Worm (Caenorhabditis elegans) whole organism, midembryonic: ENCODE measurements around the gene Y102A5C.27.
"Not testable (repeated sequence)": the region's sequence is repeated elsewhere in the genome, so short reads cannot be mapped to it uniquely, and the experiment has no call there.

Experiments
- T22C8.4 ChIP-seq: fragments of 200-800 bp; sonication (Bioruptor generic); IDR thresholded peaks from 2 replicates; pipeline ENCODE4 v1.3.6; 2022; ENCODE audit warnings: missing genetic modification characterization, missing compliant biosample characterization
- cog-1 ChIP-seq: sonication (generic microtip); optimal IDR thresholded peaks from 2 replicates; lab custom pipeline; 2016; ENCODE audit warnings: missing genetic modification characterization, missing compliant biosample characterization
- flt-1 ChIP-seq: fragments of 200-800 bp; sonication (Bioruptor generic); IDR thresholded peaks from 2 replicates; pipeline ENCODE4 v1.3.6; 2022; ENCODE audit warnings: missing genetic modification characterization, missing compliant biosample characterization
- klf-2 ChIP-seq: fragments of 200-800 bp; sonication (Bioruptor generic); conservative IDR thresholded peaks from 2 replicates; pipeline ENCODE4 v1.3.6; 2022; ENCODE audit warnings: missing genetic modification reagents, missing genetic modification characterization, missing compliant biosample characterization
- med-1 ChIP-seq: sonication (generic microtip); optimal IDR thresholded peaks from 2 replicates; lab custom pipeline; 2017; ENCODE audit warnings: missing genetic modification characterization, mild to moderate bottlenecking, missing compliant biosample characterization, antibody characterized with exemption, missing genetic modification reagents; ENCODE audit not compliant: insufficient read depth
- ref-1 ChIP-seq: fragments of 200-800 bp; sonication (Bioruptor generic); conservative IDR thresholded peaks from 2 replicates; pipeline ENCODE4 v1.3.6; 2022; ENCODE audit warnings: missing genetic modification reagents, missing genetic modification characterization, missing compliant biosample characterization
- tab-1 ChIP-seq: fragments of 200-800 bp; sonication (Bioruptor generic); IDR thresholded peaks from 2 replicates; pipeline ENCODE4 v1.3.6; 2022; ENCODE audit warnings: missing genetic modification characterization, missing compliant biosample characterization
- ztf-23 ChIP-seq: fragments of 200-800 bp; sonication (Bioruptor generic); IDR thresholded peaks from 2 replicates; pipeline ENCODE4 v1.3.6; 2022; ENCODE audit warnings: missing genetic modification reagents, missing genetic modification characterization, missing compliant biosample characterization
- ztf-29 ChIP-seq: fragments of 200-800 bp; sonication (Bioruptor generic); IDR thresholded peaks from 2 replicates; pipeline ENCODE4 v1.3.6; 2022; ENCODE audit warnings: missing genetic modification reagents, missing genetic modification characterization, missing compliant biosample characterization

Y102A5C.27 gene

ce11 chrV:16956229-16956628, 32.3 kb downstream of the Y102A5C.27 start, which contains the start of gene clec-239:
Gene clec-239 (plus strand): TSS chrV:16956529.
- no peak for TF ChIP-seq flt-1 (GFP tag; lab: Robert Waterston, UW)
- no peak for TF ChIP-seq cog-1 (tag; lab: Kevin White, UChicago)
- no peak for TF ChIP-seq T22C8.4 (GFP tag; lab: Robert Waterston, UW)
- TF ChIP-seq klf-2 (GFP tag; lab: Robert Waterston, UW), result no peak
- TF ChIP-seq ztf-29 (GFP tag; lab: Robert Waterston, UW), result no peak
- no peak for TF ChIP-seq med-1 (GFP tag; lab: Kevin White, UChicago)
- no peak for TF ChIP-seq ztf-23 (GFP tag; lab: Robert Waterston, UW)
- TF ChIP-seq ref-1 (GFP tag; lab: Robert Waterston, UW), result no peak
- TF ChIP-seq tab-1 (GFP tag; lab: Robert Waterston, UW), result no peak

ce11 chrV:16954766-16955165, 33.7 kb downstream of the Y102A5C.27 start, which contains the start of gene srh-206:
Gene srh-206 (minus strand): TSS chrV:16954866.
- TF ChIP-seq ztf-29 (GFP tag; lab: Robert Waterston, UW) (no peak), flt-1 (GFP tag; lab: Robert Waterston, UW) (no peak), cog-1 (tag; lab: Kevin White, UChicago) (no peak), med-1 (GFP tag; lab: Kevin White, UChicago) (no peak), T22C8.4 (GFP tag; lab: Robert Waterston, UW) (no peak), tab-1 (GFP tag; lab: Robert Waterston, UW) (no peak), ztf-23 (GFP tag; lab: Robert Waterston, UW) (no peak), klf-2 (GFP tag; lab: Robert Waterston, UW) (no peak), ref-1 (GFP tag; lab: Robert Waterston, UW) (no peak)

- TF ChIP-seq ztf-29 (GFP tag; lab: Robert Waterston, UW) (no peak), cog-1 (tag; lab: Kevin White, UChicago) (no peak), ztf-23 (GFP tag; lab: Robert Waterston, UW) (no peak), ref-1 (GFP tag; lab: Robert Waterston, UW) (no peak), klf-2 (GFP tag; lab: Robert Waterston, UW) (no peak), tab-1 (GFP tag; lab: Robert Waterston, UW) (no peak), T22C8.4 (GFP tag; lab: Robert Waterston, UW) (no peak), flt-1 (GFP tag; lab: Robert Waterston, UW) (no peak)
These were observed 37.0 kb downstream of the Y102A5C.27 start, which contains the start of gene clec-238 for ce11 chrV:16951504-16951903. Gene clec-238 (plus strand): TSS chrV:16951804.

- TF ChIP-seq klf-2 (GFP tag; lab: Robert Waterston, UW), result no peak
- no peak for TF ChIP-seq ref-1 (GFP tag; lab: Robert Waterston, UW)
- no peak for TF ChIP-seq ztf-23 (GFP tag; lab: Robert Waterston, UW)
- no peak for TF ChIP-seq tab-1 (GFP tag; lab: Robert Waterston, UW)
- no peak for TF ChIP-seq ztf-29 (GFP tag; lab: Robert Waterston, UW)
- TF ChIP-seq cog-1 (tag; lab: Kevin White, UChicago), result no peak
- TF ChIP-seq T22C8.4 (GFP tag; lab: Robert Waterston, UW), result no peak
- TF ChIP-seq med-1 (GFP tag; lab: Kevin White, UChicago), result no peak
- no peak for TF ChIP-seq flt-1 (GFP tag; lab: Robert Waterston, UW)
These were observed 38.5 kb downstream of the Y102A5C.27 start for ce11 chrV:16950036-16950435.

- not testable (repeated sequence) for TF ChIP-seq ztf-29 (GFP tag; lab: Robert Waterston, UW); cog-1 (tag; lab: Kevin White, UChicago); med-1 (GFP tag; lab: Kevin White, UChicago)
These were observed 38.9 kb downstream of the Y102A5C.27 start, which contains the start of gene fbxa-111 for ce11 chrV:16949609-16950008. Gene fbxa-111 (minus strand): TSS chrV:16949709.

- not testable (repeated sequence) for TF ChIP-seq cog-1 (tag; lab: Kevin White, UChicago); med-1 (GFP tag; lab: Kevin White, UChicago); T22C8.4 (GFP tag; lab: Robert Waterston, UW)
These were observed 40.5 kb downstream of the Y102A5C.27 start, which contains the start of gene fbxa-112 for ce11 chrV:16948011-16948410. Gene fbxa-112 (minus strand): TSS chrV:16948111.

ce11 chrV:16938731-16939130, 49.8 kb downstream of the Y102A5C.27 start, which contains the start of gene fbxa-148:
Gene fbxa-148 (plus strand): TSS chrV:16939031.
- not testable (repeated sequence) for TF ChIP-seq T22C8.4 (GFP tag; lab: Robert Waterston, UW); ztf-29 (GFP tag; lab: Robert Waterston, UW); med-1 (GFP tag; lab: Kevin White, UChicago)
